Fruit fly (Drosophila melanogaster): ENCODE data around the gene Fdx1.

- TF ChIP-seq salr (GFP tag; optimal IDR thresholded peaks at IDR 0.05), result no peak
- peak; percentile 21 for TF ChIP-seq CG6854 (GFP tag; optimal IDR thresholded peaks at IDR 0.05)
- no peak for TF ChIP-seq net (GFP tag; optimal IDR thresholded peaks at IDR 0.05)
- no peak for TF ChIP-seq CG8632 (GFP tag; optimal IDR thresholded peaks at IDR 0.05)
- TF ChIP-seq OdsH (GFP tag; optimal IDR thresholded peaks at IDR 0.05), result no peak
- no peak for TF ChIP-seq CG10669 (GFP tag; optimal IDR thresholded peaks at IDR 0.05)
- TF ChIP-seq fkh (GFP tag; optimal IDR thresholded peaks at IDR 0.05), result no peak
- no peak for TF ChIP-seq Ets96B (tag; optimal IDR thresholded peaks at IDR 0.05)
- TF ChIP-seq Smox (GFP tag; optimal IDR thresholded peaks at IDR 0.05), result no peak
- no peak for TF ChIP-seq CG7368 (GFP tag; optimal IDR thresholded peaks at IDR 0.05)
- no peak for TF ChIP-seq Ets21C (GFP tag; optimal IDR thresholded peaks at IDR 0.05)
- TF ChIP-seq Sox14 (GFP tag; optimal IDR thresholded peaks at IDR 0.05), result peak; percentile 67
- TF ChIP-seq CG4318 (GFP tag; optimal IDR thresholded peaks at IDR 0.05), result no peak
These were observed 8.7 kb upstream of the Fdx1 start, which contains the start of gene Hsp67Ba for dm6 chr3L:9379484-9380343.

Data from whole organism, prepupa.